Worm (Caenorhabditis elegans): Measurements from ENCODE around the gene F35H10.3.
A peak's percentile ranks its signal among the peaks of the same experiment; 100 is the strongest.

The F35H10.3 gene

DNA sequence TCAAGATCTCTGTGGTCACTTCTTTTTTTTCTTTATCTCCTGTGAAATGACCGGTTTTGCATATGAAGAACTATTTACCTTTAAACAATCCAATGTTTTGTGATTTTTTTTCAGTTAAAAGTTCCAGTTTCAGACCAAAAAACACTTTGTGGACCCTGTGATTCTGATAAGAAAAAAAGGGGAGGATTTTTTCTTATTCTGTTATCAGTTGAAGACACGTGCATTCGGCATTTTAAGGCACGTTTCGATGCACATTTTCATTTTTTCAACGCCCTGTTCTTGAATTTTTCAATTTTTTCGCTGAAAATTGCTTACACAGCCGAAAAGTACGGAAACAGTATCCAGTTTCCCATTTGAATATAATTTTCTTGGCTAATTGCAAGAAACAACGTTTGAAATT lies 40.5 kb downstream of the F35H10.3 start, which contains the start of gene aagr-1:
TSS of gene aagr-1 (plus strand) at position 227 of the 400 bp plus-strand sequence.
- TF ChIP-seq che-1 (tag; optimal IDR thresholded peaks at IDR 0.05) (no peak), ets-4 (tag; optimal IDR thresholded peaks at IDR 0.05) (no peak), rnt-1 (tag; optimal IDR thresholded peaks at IDR 0.05) (no peak), ref-2 (tag; optimal IDR thresholded peaks at IDR 0.05) (no peak), sox-4 (tag; optimal IDR thresholded peaks at IDR 0.05) (no peak), unc-86 (tag; optimal IDR thresholded peaks at IDR 0.05) (no peak), lim-6 (tag; optimal IDR thresholded peaks at IDR 0.05) (no peak), ceh-2 (tag; optimal IDR thresholded peaks at IDR 0.05) (no peak)

DNA sequence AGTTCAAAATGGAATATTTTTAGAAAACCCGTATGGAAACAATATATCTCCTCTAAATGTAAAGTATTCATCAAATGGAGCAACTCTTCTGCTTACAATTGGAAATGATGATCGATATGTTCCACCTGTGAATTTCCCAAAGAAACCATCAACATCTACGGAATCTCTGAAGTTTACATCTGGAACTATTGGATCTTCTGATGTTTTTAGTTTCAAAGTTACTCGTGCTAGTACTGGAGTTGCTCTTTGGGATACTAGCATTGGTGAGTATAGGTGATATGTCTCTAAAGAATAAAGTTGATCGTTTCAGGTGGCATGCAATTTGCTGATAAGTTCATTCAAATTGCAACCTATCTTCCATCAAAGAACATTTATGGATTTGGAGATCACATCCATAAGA lies 42.1 kb downstream of the F35H10.3 start:
- TF ChIP-seq pag-3 (tag; optimal IDR thresholded peaks at IDR 0.05; ENCODE audit: borderline replicate concordance) (no peak), pax-1 (tag; optimal IDR thresholded peaks at IDR 0.05) (no peak), C38D4.7 (GFP tag; optimal IDR thresholded peaks at IDR 0.05) (no peak), tbx-2 (tag; optimal IDR thresholded peaks at IDR 0.05) (no peak), nhr-232 (tag; optimal IDR thresholded peaks at IDR 0.05) (no peak), ceh-14 (tag; optimal IDR thresholded peaks at IDR 0.05) (no peak), hlh-6 (tag; optimal IDR thresholded peaks at IDR 0.05) (no peak), sox-2 (GFP tag; IDR thresholded peaks at IDR 0.05) (no peak), ceh-2 (tag; optimal IDR thresholded peaks at IDR 0.05) (no peak), ets-4 (tag; optimal IDR thresholded peaks at IDR 0.05) (no peak), ztf-16 (tag; optimal IDR thresholded peaks at IDR 0.05) (no peak), pqm-1 (tag; optimal IDR thresholded peaks at IDR 0.05) (no peak)

ce11 chrIV:8369135-8369534 lies 43.4 kb downstream of the F35H10.3 start, which contains the start of gene D2096.6:
TSS of gene D2096.6 (minus strand) at chrIV:8369235.
- no peak for TF ChIP-seq syd-9 (tag; optimal IDR thresholded peaks at IDR 0.05)
- TF ChIP-seq npax-4 (tag; optimal IDR thresholded peaks at IDR 0.05), result no peak
- no peak for TF ChIP-seq zip-5 (tag; optimal IDR thresholded peaks at IDR 0.05)
- TF ChIP-seq ref-2 (tag; optimal IDR thresholded peaks at IDR 0.05), result no peak
- TF ChIP-seq dve-1 (tag; optimal IDR thresholded peaks at IDR 0.05), result no peak
- no peak for TF ChIP-seq unc-86 (tag; optimal IDR thresholded peaks at IDR 0.05)
- no peak for TF ChIP-seq ceh-30 (tag; optimal IDR thresholded peaks at IDR 0.05)
- TF ChIP-seq pqm-1 (tag; optimal IDR thresholded peaks at IDR 0.05), result no peak
- TF ChIP-seq hlh-30 (tag; optimal IDR thresholded peaks at IDR 0.05; ENCODE audit: insufficient read depth), result no peak
- TF ChIP-seq nhr-232 (tag; optimal IDR thresholded peaks at IDR 0.05), result no peak
- no peak for TF ChIP-seq eyg-1 (tag; optimal IDR thresholded peaks at IDR 0.05)
- no peak for TF ChIP-seq pros-1 (tag; optimal IDR thresholded peaks at IDR 0.05)
- no peak for TF ChIP-seq nfya-1 (tag; optimal IDR thresholded peaks at IDR 0.05)
- TF ChIP-seq hlh-8 (tag; optimal IDR thresholded peaks at IDR 0.05), result no peak
- no peak for TF ChIP-seq rnt-1 (tag; optimal IDR thresholded peaks at IDR 0.05)
- TF ChIP-seq hlh-6 (tag; optimal IDR thresholded peaks at IDR 0.05), result no peak
- TF ChIP-seq gmeb-2 (tag; optimal IDR thresholded peaks at IDR 0.05), result no peak

ce11 chrIV:8375381-8375780 lies 49.6 kb downstream of the F35H10.3 start:
- peak; percentile 77 for TF ChIP-seq ceh-2 (tag; optimal IDR thresholded peaks at IDR 0.05)
- peak; percentile 87 for TF ChIP-seq pat-9 (tag; optimal IDR thresholded peaks at IDR 0.05)
- peak; percentile 67 for TF ChIP-seq nfya-1 (tag; optimal IDR thresholded peaks at IDR 0.05)
- TF ChIP-seq tbx-2 (tag; optimal IDR thresholded peaks at IDR 0.05), result peak; percentile 86
- TF ChIP-seq lim-6 (tag; optimal IDR thresholded peaks at IDR 0.05), result no peak
- peak; percentile 64 for TF ChIP-seq F13H6.1 (tag; optimal IDR thresholded peaks at IDR 0.05)
- TF ChIP-seq odd-2 (tag; optimal IDR thresholded peaks at IDR 0.05), result peak; percentile 79
- peak; percentile 77 for TF ChIP-seq sdc-2 (tag; optimal IDR thresholded peaks at IDR 0.05)
- no peak for TF ChIP-seq nhr-11 (tag; optimal IDR thresholded peaks at IDR 0.05)
- peak; percentile 72 for TF ChIP-seq sox-2 (GFP tag; IDR thresholded peaks at IDR 0.05)
- TF ChIP-seq dmd-4 (tag; optimal IDR thresholded peaks at IDR 0.05; ENCODE audit: borderline replicate concordance), result peak; percentile 31
- peak; percentile 94 for TF ChIP-seq elt-2 (tag; optimal IDR thresholded peaks at IDR 0.05)
- TF ChIP-seq elt-4 (tag; optimal IDR thresholded peaks at IDR 0.05), result no peak
- peak; percentile 63 for TF ChIP-seq T23F11.4 (GFP tag; optimal IDR thresholded peaks at IDR 0.05)
- peak; percentile 84 for TF ChIP-seq unc-86 (tag; optimal IDR thresholded peaks at IDR 0.05)
- TF ChIP-seq fkh-10 (GFP tag; optimal IDR thresholded peaks at IDR 0.05), result peak; percentile 73
- TF ChIP-seq hlh-15 (tag; optimal IDR thresholded peaks at IDR 0.05), result peak; percentile 67
- peak; percentile 34 for TF ChIP-seq tbx-7 (tag; optimal IDR thresholded peaks at IDR 0.05)
- TF ChIP-seq unc-42 (tag; optimal IDR thresholded peaks at IDR 0.05), result peak; percentile 61
- TF ChIP-seq ztf-16 (tag; optimal IDR thresholded peaks at IDR 0.05), result peak; percentile 82
- peak; percentile 52; the same call in 1 of the 2 replicates for TF ChIP-seq ceh-45 (GFP tag; IDR thresholded peaks at IDR 0.05)
- TF ChIP-seq ets-4 (tag; optimal IDR thresholded peaks at IDR 0.05), result peak; percentile 34
- peak; percentile 80 for TF ChIP-seq fkh-6 (tag; optimal IDR thresholded peaks at IDR 0.05)
- no peak for TF ChIP-seq pha-4 (tag; optimal IDR thresholded peaks at IDR 0.05)
- peak; percentile 50 for TF ChIP-seq rnt-1 (tag; optimal IDR thresholded peaks at IDR 0.05)
- TF ChIP-seq unc-55 (GFP tag; optimal IDR thresholded peaks at IDR 0.05), result peak; percentile 65
- TF ChIP-seq hlh-13 (GFP tag; optimal IDR thresholded peaks at IDR 0.05), result peak; percentile 83

Measured in whole organism, late embryonic.